Fruit fly (Drosophila melanogaster) whole organism, embryonic: Measurements from ENCODE around the gene Fas1.

ENCODE experiments used
- Bdp1 ChIP-seq: fragments of 200-800 bp; sonication (Bioruptor generic); optimal IDR thresholded peaks from 3 replicates; lab custom pipeline; 2016; ENCODE audit warnings: missing biosample characterization, missing genetic modification characterization
- Bgb ChIP-seq: fragments of 200-800 bp; sonication (Bioruptor generic); IDR thresholded peaks from 2 replicates; pipeline ENCODE4 v1.3.6; 2022; ENCODE audit warnings: missing biosample characterization, missing genetic modification characterization; ENCODE audit not compliant: partially characterized antibody
- BtbVII ChIP-seq: fragments of 200-800 bp; sonication (Bioruptor generic); optimal IDR thresholded peaks from 3 replicates; lab custom pipeline; 2017; ENCODE audit warnings: missing biosample characterization, mild to moderate bottlenecking, missing genetic modification characterization
- Bteb2 ChIP-seq: fragments of 200-800 bp; sonication (Bioruptor generic); optimal IDR thresholded peaks from 2 replicates; lab custom pipeline; 2016; ENCODE audit warnings: missing biosample characterization, missing genetic modification characterization
- CG10366 ChIP-seq: fragments of 200-800 bp; sonication (Bioruptor generic); IDR thresholded peaks from 2 replicates; pipeline ENCODE4 v1.3.6; 2022; ENCODE audit warnings: missing biosample characterization, missing genetic modification characterization
- CG11085 ChIP-seq: fragments of 200-800 bp; sonication (Bioruptor generic); IDR thresholded peaks from 2 replicates; pipeline ENCODE4 v1.3.6; 2022; ENCODE audit warnings: missing biosample characterization, missing genetic modification characterization
- CG12071 ChIP-seq: fragments of 200-800 bp; sonication (Bioruptor generic); optimal IDR thresholded peaks from 3 replicates; lab custom pipeline; 2018; ENCODE audit warnings: missing biosample characterization, mild to moderate bottlenecking, missing genetic modification characterization
- CG15514 ChIP-seq: fragments of 200-800 bp; sonication (Bioruptor generic); optimal IDR thresholded peaks from 3 replicates; lab custom pipeline; 2017; ENCODE audit warnings: missing biosample characterization, missing genetic modification characterization, mild to moderate bottlenecking, moderate library complexity, missing genetic modification reagents
- CG1602 ChIP-seq: fragments of 200-800 bp; sonication (Bioruptor generic); optimal IDR thresholded peaks from 3 replicates; lab custom pipeline; 2016; ENCODE audit warnings: missing biosample characterization, missing genetic modification characterization
- CG17385 ChIP-seq: fragments of 200-800 bp; sonication (Bioruptor generic); optimal IDR thresholded peaks from 3 replicates; lab custom pipeline; 2018; ENCODE audit warnings: missing biosample characterization, mild to moderate bottlenecking, missing genetic modification characterization
- CG2116 ChIP-seq: fragments of 200-800 bp; sonication (Bioruptor generic); optimal IDR thresholded peaks from 3 replicates; lab custom pipeline; 2018; ENCODE audit warnings: missing biosample characterization, mild to moderate bottlenecking, missing genetic modification characterization
- CG2129 ChIP-seq: fragments of 200-800 bp; sonication (Bioruptor generic); IDR thresholded peaks from 2 replicates; pipeline ENCODE4 v1.3.6; 2022; ENCODE audit warnings: missing biosample characterization, missing genetic modification characterization; ENCODE audit not compliant: partially characterized antibody
- CG31365 ChIP-seq: fragments of 200-800 bp; sonication (Bioruptor generic); optimal IDR thresholded peaks from 2 replicates; lab custom pipeline; 2018; ENCODE audit warnings: missing biosample characterization, mild to moderate bottlenecking, missing genetic modification characterization
- CG32772 ChIP-seq: fragments of 200-800 bp; sonication (Bioruptor generic); IDR thresholded peaks from 2 replicates; pipeline ENCODE4 v1.3.6; 2022; ENCODE audit warnings: missing biosample characterization, missing genetic modification characterization
- CG34224 ChIP-seq: fragments of 200-800 bp; sonication (Bioruptor generic); IDR thresholded peaks from 3 replicates; pipeline ENCODE4 v1.3.6; 2022; ENCODE audit warnings: missing biosample characterization, missing genetic modification characterization; ENCODE audit not compliant: partially characterized antibody
- CG34422 ChIP-seq: fragments of 200-800 bp; sonication (Bioruptor generic); IDR thresholded peaks from 3 replicates; pipeline ENCODE4 v1.3.6; 2022; ENCODE audit warnings: missing biosample characterization, missing genetic modification characterization
- CG6683 ChIP-seq: fragments of 200-800 bp; sonication (Bioruptor generic); optimal IDR thresholded peaks from 2 replicates; lab custom pipeline; 2017; ENCODE audit warnings: missing biosample characterization, mild to moderate bottlenecking, missing genetic modification characterization, missing genetic modification reagents
- CG6791 ChIP-seq: fragments of 200-800 bp; sonication (Bioruptor generic); IDR thresholded peaks from 3 replicates; pipeline ENCODE4 v1.3.6; 2022; ENCODE audit warnings: missing biosample characterization, missing genetic modification characterization; ENCODE audit not compliant: partially characterized antibody
- CG7745 ChIP-seq: fragments of 200-800 bp; sonication (Bioruptor generic); optimal IDR thresholded peaks from 2 replicates; lab custom pipeline; 2018; ENCODE audit warnings: missing biosample characterization, mild to moderate bottlenecking, missing genetic modification characterization, moderate library complexity
- CG7963 ChIP-seq: fragments of 200-800 bp; sonication (Bioruptor generic); IDR thresholded peaks from 3 replicates; pipeline ENCODE4 v1.3.6; 2022; ENCODE audit warnings: missing biosample characterization, missing genetic modification characterization; ENCODE audit not compliant: partially characterized antibody
- CoRest ChIP-seq: fragments of 200-800 bp; sonication (Bioruptor generic); optimal IDR thresholded peaks from 3 replicates; lab custom pipeline; 2018; ENCODE audit warnings: missing biosample characterization, mild to moderate bottlenecking, missing genetic modification characterization, moderate library complexity
- D19A ChIP-seq: fragments of 200-800 bp; optimal IDR thresholded peaks from 3 replicates; lab custom pipeline; 2019; ENCODE audit warnings: missing biosample characterization, mild to moderate bottlenecking, missing genetic modification characterization, moderate library complexity
- Dip3 ChIP-seq: fragments of 200-800 bp; sonication (Bioruptor generic); optimal IDR thresholded peaks from 3 replicates; lab custom pipeline; 2016; ENCODE audit warnings: missing biosample characterization, missing genetic modification characterization
- Dll ChIP-seq: fragments of 200-800 bp; sonication (Bioruptor generic); IDR thresholded peaks from 4 replicates; pipeline ENCODE4 v1.3.6; 2022; ENCODE audit warnings: missing biosample characterization, missing genetic modification characterization; ENCODE audit not compliant: partially characterized antibody
- Dp ChIP-seq: fragments of 200-800 bp; sonication (Bioruptor generic); optimal IDR thresholded peaks from 2 replicates; lab custom pipeline; 2018; ENCODE audit warnings: missing biosample characterization, mild to moderate bottlenecking, missing genetic modification characterization, moderate library complexity
- Dref ChIP-seq: fragments of 200-800 bp; sonication (Bioruptor generic); IDR thresholded peaks from 2 replicates; pipeline ENCODE4 v1.3.6; 2022; ENCODE audit warnings: missing biosample characterization, missing genetic modification characterization
- Ets97D ChIP-seq: fragments of 200-800 bp; sonication (Bioruptor generic); optimal IDR thresholded peaks from 3 replicates; lab custom pipeline; 2016; ENCODE audit warnings: missing biosample characterization, missing genetic modification characterization
- H2.0 ChIP-seq: fragments of 200-800 bp; sonication (Bioruptor generic); IDR thresholded peaks from 2 replicates; pipeline ENCODE4 v1.3.6; 2022; ENCODE audit warnings: missing biosample characterization, missing genetic modification characterization
- HHEX ChIP-seq: fragments of 200-800 bp; sonication (Bioruptor generic); optimal IDR thresholded peaks from 3 replicates; lab custom pipeline; 2017; ENCODE audit warnings: missing biosample characterization, mild to moderate bottlenecking, missing genetic modification characterization, missing genetic modification reagents
- MBD-R2 ChIP-seq: fragments of 200-800 bp; sonication (Bioruptor generic); IDR thresholded peaks from 2 replicates; pipeline ENCODE4 v1.3.6; 2022; ENCODE audit warnings: missing biosample characterization, missing genetic modification characterization
- Myb ChIP-seq: fragments of 200-800 bp; sonication (Bioruptor generic); optimal IDR thresholded peaks from 2 replicates; lab custom pipeline; 2016; ENCODE audit warnings: missing biosample characterization, missing genetic modification characterization
- Opbp ChIP-seq: fragments of 200-800 bp; sonication (Bioruptor generic); IDR thresholded peaks from 3 replicates; pipeline ENCODE4 v1.3.6; 2022; ENCODE audit warnings: missing biosample characterization, missing genetic modification characterization; ENCODE audit not compliant: partially characterized antibody
- PHDP ChIP-seq: fragments of 200-800 bp; sonication (Bioruptor generic); optimal IDR thresholded peaks from 3 replicates; lab custom pipeline; 2018; ENCODE audit warnings: missing biosample characterization, mild to moderate bottlenecking, missing genetic modification characterization, moderate library complexity
- Rx ChIP-seq: fragments of 200-800 bp; sonication (Bioruptor generic); IDR thresholded peaks from 2 replicates; pipeline ENCODE4 v1.3.6; 2022; ENCODE audit warnings: missing biosample characterization, missing genetic modification characterization
- Scr ChIP-seq: fragments of 200-800 bp; sonication (Bioruptor generic); IDR thresholded peaks from 2 replicates; pipeline ENCODE4 v1.3.6; 2022; ENCODE audit warnings: missing biosample characterization, missing genetic modification characterization; ENCODE audit not compliant: partially characterized antibody
- ab ChIP-seq: fragments of 200-800 bp; sonication (Bioruptor generic); optimal IDR thresholded peaks from 2 replicates; lab custom pipeline; 2016; ENCODE audit warnings: missing biosample characterization, missing genetic modification characterization
- crp ChIP-seq, 2 experiments: fragments of 200-800 bp; sonication (Bioruptor generic); optimal IDR thresholded peaks; 2 replicates in 1 of 2; 3 replicates in 1 of 2; lab custom pipeline; 2017; ENCODE audit warnings: missing biosample characterization in 2 of 2, missing genetic modification characterization in 2 of 2, mild to moderate bottlenecking in 1 of 2, moderate library complexity in 1 of 2
- danr ChIP-seq: fragments of 200-800 bp; sonication (Bioruptor generic); IDR thresholded peaks from 2 replicates; pipeline ENCODE4 v1.3.6; 2022; ENCODE audit warnings: missing biosample characterization, missing genetic modification characterization
- dmrt99B ChIP-seq: fragments of 200-800 bp; sonication (Bioruptor generic); optimal IDR thresholded peaks from 2 replicates; lab custom pipeline; 2018; ENCODE audit warnings: missing biosample characterization, mild to moderate bottlenecking, missing genetic modification characterization, moderate library complexity
- hb ChIP-seq: fragments of 200-800 bp; sonication (Bioruptor generic); IDR thresholded peaks from 3 replicates; pipeline ENCODE4 v1.3.6; 2022; ENCODE audit warnings: missing biosample characterization, missing genetic modification characterization; ENCODE audit not compliant: partially characterized antibody
- lbe ChIP-seq: fragments of 200-800 bp; sonication (Bioruptor generic); optimal IDR thresholded peaks from 2 replicates; lab custom pipeline; 2016; ENCODE audit warnings: missing biosample characterization, mild to moderate bottlenecking, missing genetic modification characterization
- maf-S ChIP-seq: fragments of 200-800 bp; sonication (Bioruptor generic); optimal IDR thresholded peaks from 2 replicates; lab custom pipeline; 2016; ENCODE audit warnings: missing biosample characterization, missing genetic modification characterization
- phol ChIP-seq: fragments of 200-800 bp; sonication (Bioruptor generic); optimal IDR thresholded peaks from 3 replicates; lab custom pipeline; 2018; ENCODE audit warnings: missing biosample characterization, mild to moderate bottlenecking, missing genetic modification characterization, moderate library complexity
- psq ChIP-seq: fragments of 200-800 bp; sonication (Bioruptor generic); optimal IDR thresholded peaks from 2 replicates; lab custom pipeline; 2017; ENCODE audit warnings: missing biosample characterization, missing genetic modification characterization
- sna ChIP-seq: fragments of 200-800 bp; sonication (Bioruptor generic); IDR thresholded peaks from 2 replicates; pipeline ENCODE4 v1.3.6; 2022; ENCODE audit warnings: missing biosample characterization, missing genetic modification characterization; ENCODE audit not compliant: partially characterized antibody
- trem ChIP-seq: fragments of 200-800 bp; optimal IDR thresholded peaks from 3 replicates; lab custom pipeline; 2019; ENCODE audit warnings: missing biosample characterization, mild to moderate bottlenecking, missing genetic modification characterization, moderate library complexity
- vnd ChIP-seq: fragments of 200-800 bp; sonication (Bioruptor generic); IDR thresholded peaks from 3 replicates; pipeline ENCODE4 v1.3.6; 2022; ENCODE audit warnings: missing biosample characterization, missing genetic modification characterization; ENCODE audit not compliant: partially characterized antibody
- wek ChIP-seq: fragments of 200-800 bp; sonication (Bioruptor generic); optimal IDR thresholded peaks from 3 replicates; lab custom pipeline; 2018; ENCODE audit warnings: missing biosample characterization, mild to moderate bottlenecking, missing genetic modification characterization, moderate library complexity
- zen2 ChIP-seq: fragments of 200-800 bp; sonication (Bioruptor generic); IDR thresholded peaks from 3 replicates; pipeline ENCODE4 v1.3.6; 2022; ENCODE audit warnings: missing biosample characterization, missing genetic modification characterization; ENCODE audit not compliant: partially characterized antibody

Gene Fas1

DNA sequence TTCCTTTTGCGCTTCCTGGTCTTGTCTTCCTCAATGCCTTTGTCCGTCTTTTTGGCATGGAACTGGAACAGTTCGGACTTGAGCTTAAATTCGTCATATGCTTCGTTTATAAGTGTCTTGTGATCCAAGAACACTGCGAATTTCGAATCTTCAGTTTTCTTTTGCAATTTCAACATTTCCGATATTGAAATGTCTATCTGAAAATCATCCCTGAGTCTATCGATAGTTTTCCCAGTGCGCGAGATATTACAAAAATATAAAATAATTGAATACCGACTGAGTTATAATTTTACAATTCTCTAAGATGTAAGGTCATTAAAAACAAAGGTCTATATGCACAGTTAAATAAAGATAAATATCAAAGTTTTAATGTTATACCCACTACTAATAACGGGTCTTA is 25.9 kb downstream of the Fas1 start, which contains the start of gene Mettl4 (continued):
- TF ChIP-seq zen2: peak; percentile 50; the same call in 1 of the 3 replicates
- no peak for TF ChIP-seq BtbVII (GFP tag; lab: Kevin White, UChicago)
- TF ChIP-seq CG31365 (tag; lab: Kevin White, UChicago): no peak
- TF ChIP-seq danr (GFP tag; lab: Robert Waterston, UW): no peak
- TF ChIP-seq Bgb: peak; percentile 67
- TF ChIP-seq wek (GFP tag; lab: Kevin White, UChicago): no peak
- no peak for TF ChIP-seq phol (tag; lab: Kevin White, UChicago)
- no peak for TF ChIP-seq psq (GFP tag; lab: Kevin White, UChicago)
- TF ChIP-seq dmrt99B (tag; lab: Kevin White, UChicago): no peak
- no peak for TF ChIP-seq H2.0 (GFP tag; lab: Robert Waterston, UW)
- TF ChIP-seq CG2129 (GFP tag; lab: Robert Waterston, UW): 0 out of 2 replicates have a peak, but pooled peaks have one; percentile 24
- peak; percentile 86 for TF ChIP-seq Dp (GFP tag; lab: Kevin White, UChicago)
- peak; percentile 62 for TF ChIP-seq MBD-R2 (GFP tag; lab: Robert Waterston, UW)
- peak; percentile 54; the same call in 1 of the 3 replicates for TF ChIP-seq vnd (GFP tag; lab: Robert Waterston, UW)
- TF ChIP-seq hb (GFP tag; lab: Robert Waterston, UW): peak; percentile 54; the same call in 1 of the 3 replicates
- TF ChIP-seq Dip3 (GFP tag; lab: Kevin White, UChicago): no peak
- peak; percentile 63; the same call in 2 of the 3 replicates for TF ChIP-seq CG7963 (GFP tag; lab: Robert Waterston, UW)
- TF ChIP-seq CG10366: no peak
- no peak for TF ChIP-seq maf-S
- peak; percentile 65; the same call in 2 of the 3 replicates for TF ChIP-seq CG6791 (GFP tag; lab: Robert Waterston, UW)
- peak; percentile 98 for TF ChIP-seq CG2116 (GFP tag; lab: Kevin White, UChicago)
- peak; percentile 47 for TF ChIP-seq sna (GFP tag; lab: Robert Waterston, UW)
- TF ChIP-seq CG12071 (GFP tag; lab: Kevin White, UChicago): no peak
- TF ChIP-seq Dref: peak; percentile 83
- TF ChIP-seq Opbp (GFP tag; lab: Robert Waterston, UW): peak; percentile 58; the same call in 2 of the 3 replicates
- TF ChIP-seq lbe (GFP tag; lab: Kevin White, UChicago): no peak
- TF ChIP-seq Dll (GFP tag; lab: Robert Waterston, UW): peak; percentile 71
- TF ChIP-seq CG34422 (GFP tag; lab: Robert Waterston, UW): no peak
- TF ChIP-seq HHEX (GFP tag; lab: Kevin White, UChicago): no peak
- no peak for TF ChIP-seq D19A
- TF ChIP-seq Bdp1 (GFP tag; lab: Kevin White, UChicago): no peak
- no peak for TF ChIP-seq CG11085 (GFP tag; lab: Robert Waterston, UW)
- no peak for TF ChIP-seq CG32772 (GFP tag; lab: Robert Waterston, UW)
- peak; percentile 68 for TF ChIP-seq Scr (GFP tag; lab: Robert Waterston, UW)
- no peak for TF ChIP-seq CG6683 (GFP tag; lab: Kevin White, UChicago)
- no peak for TF ChIP-seq CG1602
- no peak for TF ChIP-seq CG17385 (GFP tag; lab: Kevin White, UChicago)
- peak; percentile 47 for TF ChIP-seq Ets97D (GFP tag; lab: Kevin White, UChicago)
- no peak for TF ChIP-seq CG7745 (tag; lab: Kevin White, UChicago)
- TF ChIP-seq PHDP: no peak
- no peak for TF ChIP-seq Bteb2 (GFP tag; lab: Kevin White, UChicago)
- TF ChIP-seq CoRest (tag; lab: Kevin White, UChicago): peak; percentile 1
- TF ChIP-seq trem (tag; lab: Kevin White, UChicago): peak; percentile 16
- peak; percentile 77 for TF ChIP-seq CG34224 (GFP tag; lab: Robert Waterston, UW)
- TF ChIP-seq Rx (GFP tag; lab: Robert Waterston, UW): no peak
- no peak for TF ChIP-seq CG15514 (GFP tag; lab: Kevin White, UChicago)
- peak; percentile 24 for TF ChIP-seq Myb (GFP tag; lab: Kevin White, UChicago)
- peak in 1 of 2 experiments; percentile 65 for TF ChIP-seq crp (GFP tag; optimal IDR thresholded peaks at IDR 0.05; lab: Kevin White, UChicago)
- TF ChIP-seq ab: no peak
